Fruit fly (Drosophila melanogaster) whole organism, embryonic: ENCODE measurements around the gene fzo.
A peak's percentile ranks its signal among the peaks of the same experiment; 100 is the strongest.

Experiments
- Ada2b ChIP-seq: fragments of 200-800 bp; sonication (Bioruptor generic); IDR thresholded peaks from 2 replicates; pipeline ENCODE4 v1.3.6; 2022; ENCODE audit warnings: missing biosample characterization, missing genetic modification characterization
- Adf1 ChIP-seq: fragments of 200-800 bp; sonication (Bioruptor generic); IDR thresholded peaks from 2 replicates; pipeline ENCODE4 v1.3.6; 2022; ENCODE audit warnings: missing biosample characterization, missing genetic modification characterization
- Atf6 ChIP-seq: fragments of 200-800 bp; sonication (Bioruptor generic); IDR thresholded peaks from 2 replicates; pipeline ENCODE4 v1.3.6; 2022; ENCODE audit warnings: missing biosample characterization, missing genetic modification characterization
- Bteb2 ChIP-seq: fragments of 200-800 bp; sonication (Bioruptor generic); optimal IDR thresholded peaks from 2 replicates; lab custom pipeline; 2016; ENCODE audit warnings: missing biosample characterization, missing genetic modification characterization
- CG10147 ChIP-seq: fragments of 200-800 bp; sonication (Bioruptor generic); optimal IDR thresholded peaks from 2 replicates; lab custom pipeline; 2019; ENCODE audit warnings: missing biosample characterization, mild to moderate bottlenecking, missing genetic modification characterization, moderate library complexity
- CG10267 ChIP-seq: fragments of 200-800 bp; sonication (Bioruptor generic); optimal IDR thresholded peaks from 2 replicates; lab custom pipeline; 2018; ENCODE audit warnings: missing biosample characterization, mild to moderate bottlenecking, missing genetic modification characterization, moderate library complexity
- CG11093 ChIP-seq: fragments of 200-800 bp; sonication (Bioruptor generic); IDR thresholded peaks from 3 replicates; pipeline ENCODE4 v1.3.6; 2022; ENCODE audit warnings: missing biosample characterization, missing genetic modification characterization
- CG16863 ChIP-seq: fragments of 200-800 bp; sonication (Bioruptor generic); optimal IDR thresholded peaks from 3 replicates; lab custom pipeline; 2016; ENCODE audit warnings: missing biosample characterization, missing genetic modification characterization
- CG17612 ChIP-seq: fragments of 200-800 bp; sonication (Bioruptor generic); IDR thresholded peaks from 2 replicates; pipeline ENCODE4 v1.3.6; 2022; ENCODE audit warnings: missing biosample characterization, missing genetic modification characterization
- CG17912 ChIP-seq: fragments of 200-800 bp; sonication (Bioruptor generic); optimal IDR thresholded peaks from 2 replicates; lab custom pipeline; 2018; ENCODE audit warnings: missing biosample characterization, mild to moderate bottlenecking, missing genetic modification characterization
- CG18262 ChIP-seq: fragments of 200-800 bp; optimal IDR thresholded peaks from 3 replicates; lab custom pipeline; 2019; ENCODE audit warnings: missing biosample characterization, mild to moderate bottlenecking, missing genetic modification characterization, moderate library complexity
- CG2678 ChIP-seq: fragments of 200-800 bp; sonication (Bioruptor generic); optimal IDR thresholded peaks from 3 replicates; lab custom pipeline; 2019; ENCODE audit warnings: missing biosample characterization, mild to moderate bottlenecking, missing genetic modification characterization, moderate library complexity
- CG2875 ChIP-seq: fragments of 200-800 bp; sonication (Bioruptor generic); optimal IDR thresholded peaks from 2 replicates; lab custom pipeline; 2017; ENCODE audit warnings: missing biosample characterization, mild to moderate bottlenecking, missing genetic modification characterization, missing genetic modification reagents
- CG34224 ChIP-seq: fragments of 200-800 bp; sonication (Bioruptor generic); IDR thresholded peaks from 3 replicates; pipeline ENCODE4 v1.3.6; 2022; ENCODE audit warnings: missing biosample characterization, missing genetic modification characterization; ENCODE audit not compliant: partially characterized antibody
- CG4360 ChIP-seq: fragments of 200-800 bp; sonication (Bioruptor generic); IDR thresholded peaks from 2 replicates; pipeline ENCODE4 v1.3.6; 2022; ENCODE audit warnings: missing biosample characterization, missing genetic modification characterization
- CG4617 ChIP-seq: fragments of 200-800 bp; sonication (Bioruptor generic); optimal IDR thresholded peaks from 3 replicates; lab custom pipeline; 2016; ENCODE audit warnings: missing biosample characterization, missing genetic modification characterization, borderline replicate concordance
- CG7357 ChIP-seq: fragments of 200-800 bp; sonication (Bioruptor generic); IDR thresholded peaks from 3 replicates; pipeline ENCODE4 v1.3.6; 2022; ENCODE audit warnings: missing biosample characterization, missing genetic modification characterization
- CG7372 ChIP-seq: fragments of 200-800 bp; sonication (Bioruptor generic); IDR thresholded peaks from 2 replicates; pipeline ENCODE4 v1.3.6; 2022; ENCODE audit warnings: missing biosample characterization, missing genetic modification characterization
- CG7786 ChIP-seq: fragments of 200-800 bp; sonication (Bioruptor generic); optimal IDR thresholded peaks from 2 replicates; lab custom pipeline; 2016; ENCODE audit warnings: missing biosample characterization, missing genetic modification characterization
- CrebB ChIP-seq: fragments of 200-800 bp; sonication (Bioruptor generic); optimal IDR thresholded peaks from 3 replicates; lab custom pipeline; 2018; ENCODE audit warnings: missing biosample characterization, mild to moderate bottlenecking, missing genetic modification characterization
- Dad ChIP-seq: fragments of 200-800 bp; sonication (Bioruptor generic); optimal IDR thresholded peaks from 3 replicates; lab custom pipeline; 2016; ENCODE audit warnings: missing biosample characterization, missing genetic modification characterization
- Doc3 ChIP-seq: fragments of 200-800 bp; sonication (Bioruptor generic); IDR thresholded peaks from 3 replicates; pipeline ENCODE4 v1.3.6; 2022; ENCODE audit warnings: missing biosample characterization, missing genetic modification characterization; ENCODE audit not compliant: partially characterized antibody
- Eip74EF ChIP-seq, 2 experiments: fragments of 200-800 bp in 1 of 2; fragments of >200 bp in 1 of 2; sonication (Bioruptor generic) in 1 of 2; optimal IDR thresholded peaks; 2 replicates each; lab custom pipeline; 2017 to 2019; ENCODE audit warnings: missing biosample characterization in 2 of 2, missing genetic modification characterization in 2 of 2, mild to moderate bottlenecking in 1 of 2, moderate library complexity in 1 of 2
- GATAe ChIP-seq: fragments of 200-800 bp; sonication (Bioruptor generic); conservative IDR thresholded peaks from 2 replicates; pipeline ENCODE4 v1.3.6; 2022; ENCODE audit warnings: missing biosample characterization, missing genetic modification characterization
- HLH4C ChIP-seq: fragments of 200-800 bp; sonication (Bioruptor generic); IDR thresholded peaks from 3 replicates; pipeline ENCODE4 v1.3.6; 2022; ENCODE audit warnings: missing biosample characterization, missing genetic modification characterization; ENCODE audit not compliant: partially characterized antibody
- Hr3 ChIP-seq: fragments of 200-800 bp; sonication (Bioruptor generic); optimal IDR thresholded peaks from 3 replicates; lab custom pipeline; 2016; ENCODE audit warnings: missing biosample characterization, missing genetic modification characterization
- Hr39 ChIP-seq: fragments of >200 bp; optimal IDR thresholded peaks from 2 replicates; lab custom pipeline; 2017
- Hsf ChIP-seq: fragments of 200-800 bp; sonication (Bioruptor generic); optimal IDR thresholded peaks from 3 replicates; lab custom pipeline; 2016; ENCODE audit warnings: missing biosample characterization, missing genetic modification characterization
- NC2β ChIP-seq: fragments of 200-800 bp; sonication (Bioruptor generic); optimal IDR thresholded peaks from 2 replicates; lab custom pipeline; 2016; ENCODE audit warnings: missing biosample characterization, missing genetic modification characterization
- NFAT ChIP-seq: fragments of 200-800 bp; sonication (Bioruptor generic); IDR thresholded peaks from 2 replicates; pipeline ENCODE4 v1.3.6; 2022; ENCODE audit warnings: missing biosample characterization, missing genetic modification characterization
- Nf-YA ChIP-seq: fragments of 200-800 bp; sonication (Bioruptor generic); IDR thresholded peaks from 2 replicates; pipeline ENCODE4 v1.3.6; 2022; ENCODE audit warnings: missing biosample characterization, missing genetic modification characterization
- Spps ChIP-seq: fragments of 200-800 bp; sonication (Bioruptor generic); optimal IDR thresholded peaks from 2 replicates; lab custom pipeline; 2018; ENCODE audit warnings: missing biosample characterization, mild to moderate bottlenecking, missing genetic modification characterization
- bbx ChIP-seq: fragments of 200-800 bp; sonication (Bioruptor generic); IDR thresholded peaks from 2 replicates; pipeline ENCODE4 v1.3.6; 2022; ENCODE audit warnings: missing biosample characterization, missing genetic modification characterization; ENCODE audit not compliant: partially characterized antibody
- bowl ChIP-seq: fragments of 200-800 bp; sonication (Bioruptor generic); IDR thresholded peaks from 2 replicates; pipeline ENCODE4 v1.3.6; 2022; ENCODE audit warnings: missing biosample characterization, missing genetic modification characterization
- cad ChIP-seq: fragments of >200 bp; optimal IDR thresholded peaks from 2 replicates; lab custom pipeline; 2017; ENCODE audit warnings: missing biosample characterization, missing genetic modification characterization
- esg ChIP-seq: fragments of 200-800 bp; sonication (Bioruptor generic); conservative IDR thresholded peaks from 2 replicates; pipeline ENCODE4 v1.3.6; 2022; ENCODE audit warnings: missing biosample characterization, missing genetic modification characterization
- eve ChIP-seq, 2 experiments: fragments of >200 bp; optimal IDR thresholded peaks; 2 replicates each; lab custom pipeline; 2017; ENCODE audit warnings: missing biosample characterization in 2 of 2, missing genetic modification characterization in 2 of 2
- fd64A ChIP-seq: fragments of 200-800 bp; sonication (Bioruptor generic); optimal IDR thresholded peaks from 3 replicates; lab custom pipeline; 2018; ENCODE audit warnings: missing biosample characterization, mild to moderate bottlenecking, missing genetic modification characterization
- hkb ChIP-seq, 2 experiments: fragments of 200-800 bp in 1 of 2; fragments of >200 bp in 1 of 2; sonication (Bioruptor generic) in 1 of 2; IDR thresholded peaks in 1 of 2; optimal IDR thresholded peaks in 1 of 2; 2 replicates each; pipeline versions ENCODE4 v1.3.6 to Lab custom; 2017 to 2022; ENCODE audit warnings: missing biosample characterization in 1 of 2, missing genetic modification characterization in 1 of 2
- ken ChIP-seq: fragments of 200-800 bp; sonication (Bioruptor generic); IDR thresholded peaks from 3 replicates; pipeline ENCODE4 v1.3.6; 2022; ENCODE audit warnings: missing biosample characterization, missing genetic modification characterization
- mld ChIP-seq: fragments of 200-800 bp; sonication (Bioruptor generic); IDR thresholded peaks from 3 replicates; pipeline ENCODE4 v1.3.6; 2022; ENCODE audit warnings: missing biosample characterization, missing genetic modification characterization; ENCODE audit not compliant: partially characterized antibody
- nerfin-2 ChIP-seq: fragments of 200-800 bp; sonication (Bioruptor generic); IDR thresholded peaks from 2 replicates; pipeline ENCODE4 v1.3.6; 2022; ENCODE audit warnings: missing biosample characterization, missing genetic modification characterization; ENCODE audit not compliant: partially characterized antibody
- onecut ChIP-seq: fragments of 200-800 bp; sonication (Bioruptor generic); IDR thresholded peaks from 2 replicates; pipeline ENCODE4 v1.3.6; 2022; ENCODE audit warnings: missing biosample characterization, missing genetic modification characterization
- pho ChIP-seq: fragments of 200-800 bp; sonication (Bioruptor generic); optimal IDR thresholded peaks from 2 replicates; lab custom pipeline; 2016; ENCODE audit warnings: missing biosample characterization, missing genetic modification characterization
- pzg ChIP-seq: fragments of 200-800 bp; sonication (Bioruptor generic); optimal IDR thresholded peaks from 3 replicates; lab custom pipeline; 2018; ENCODE audit warnings: missing biosample characterization, mild to moderate bottlenecking, missing genetic modification characterization, moderate library complexity
- sisA ChIP-seq: fragments of 200-800 bp; sonication (Bioruptor generic); IDR thresholded peaks from 2 replicates; pipeline ENCODE4 v1.3.6; 2022; ENCODE audit warnings: missing biosample characterization, missing genetic modification characterization
- tgo ChIP-seq: fragments of 200-800 bp; sonication (Bioruptor generic); IDR thresholded peaks from 3 replicates; pipeline ENCODE4 v1.3.6; 2022; ENCODE audit warnings: missing biosample characterization, missing genetic modification characterization
- tll ChIP-seq, 2 experiments: fragments of 200-800 bp in 1 of 2; fragments of >200 bp in 1 of 2; sonication (Bioruptor generic) in 1 of 2; optimal IDR thresholded peaks; 2 replicates each; lab custom pipeline; 2017 to 2019; ENCODE audit warnings: missing biosample characterization in 2 of 2, missing genetic modification characterization in 2 of 2, mild to moderate bottlenecking in 1 of 2, moderate library complexity in 1 of 2
- unpg ChIP-seq: fragments of 200-800 bp; sonication (Bioruptor generic); optimal IDR thresholded peaks from 3 replicates; lab custom pipeline; 2018; ENCODE audit warnings: missing biosample characterization, mild to moderate bottlenecking, missing genetic modification characterization, moderate library complexity
- usp ChIP-seq: fragments of >200 bp; optimal IDR thresholded peaks from 2 replicates; lab custom pipeline; 2017; ENCODE audit warnings: missing biosample characterization, missing genetic modification characterization
- wek ChIP-seq: fragments of 200-800 bp; sonication (Bioruptor generic); optimal IDR thresholded peaks from 3 replicates; lab custom pipeline; 2018; ENCODE audit warnings: missing biosample characterization, mild to moderate bottlenecking, missing genetic modification characterization, moderate library complexity

The fzo gene

DNA sequence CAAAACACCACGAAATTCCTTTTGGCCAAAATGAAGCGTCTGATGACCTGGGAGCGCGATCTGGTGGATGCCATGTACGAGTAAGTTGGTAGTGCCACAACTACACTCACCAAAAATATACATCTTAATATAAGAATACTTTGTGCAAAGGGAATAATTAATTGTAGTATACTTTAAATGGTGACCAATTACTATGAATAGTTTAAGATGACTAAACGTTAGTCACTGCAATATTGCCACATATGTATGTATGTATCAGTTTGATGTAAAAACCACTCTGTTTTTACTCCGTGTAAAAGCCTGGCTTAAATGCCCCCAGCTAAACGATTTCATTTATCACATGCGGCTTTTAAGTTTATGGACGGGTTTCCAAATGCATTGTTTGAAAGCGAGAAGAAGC lies 29.1 kb downstream of the fzo start (continued):
- TF ChIP-seq Dad (GFP tag; lab: Kevin White, UChicago), result no peak
- no peak for TF ChIP-seq CG10147 (GFP tag; lab: Kevin White, UChicago)
- no peak for TF ChIP-seq hkb (optimal IDR thresholded peaks at IDR 0.05; lab: Kevin White, UChicago)
- TF ChIP-seq hkb (GFP tag; IDR thresholded peaks at IDR 0.05; lab: Robert Waterston, UW), result no peak
- TF ChIP-seq Atf6 (GFP tag; lab: Robert Waterston, UW), result no peak
- TF ChIP-seq cad, result no peak
- TF ChIP-seq CG4360 (GFP tag; lab: Robert Waterston, UW), result no peak
- no peak for TF ChIP-seq CG17612 (GFP tag; lab: Robert Waterston, UW)
- TF ChIP-seq HLH4C (GFP tag; lab: Robert Waterston, UW), result no peak
- TF ChIP-seq tgo, result no peak
- peak in 1 of 2 experiments; percentile 55 for TF ChIP-seq Eip74EF (GFP tag; optimal IDR thresholded peaks at IDR 0.05; lab: Kevin White, UChicago)
- no peak for TF ChIP-seq NC2β (GFP tag; lab: Kevin White, UChicago)
- peak in 1 of 2 experiments; percentile 51 for TF ChIP-seq eve (GFP tag; optimal IDR thresholded peaks at IDR 0.05; lab: Kevin White, UChicago)
- TF ChIP-seq pho (GFP tag; lab: Kevin White, UChicago), result no peak
- TF ChIP-seq tll (GFP tag; optimal IDR thresholded peaks at IDR 0.05; lab: Kevin White, UChicago), result no peak
- TF ChIP-seq CG4617 (GFP tag; lab: Kevin White, UChicago), result no peak
- TF ChIP-seq wek (GFP tag; lab: Kevin White, UChicago), result no peak
- no peak for TF ChIP-seq CG7372 (GFP tag; lab: Robert Waterston, UW)
- peak; percentile 2 for TF ChIP-seq CG18262 (tag; lab: Kevin White, UChicago)
- peak; percentile 31; the same call in 1 of the 2 replicates for TF ChIP-seq sisA (GFP tag; lab: Robert Waterston, UW)
- TF ChIP-seq Hsf (GFP tag; lab: Kevin White, UChicago), result no peak
- no peak for TF ChIP-seq pzg
- TF ChIP-seq bowl (GFP tag; lab: Robert Waterston, UW), result peak; percentile 55; the same call in 1 of the 2 replicates
- TF ChIP-seq Ada2b, result no peak
- no peak for TF ChIP-seq bbx
- no peak for TF ChIP-seq CG7786 (GFP tag; lab: Kevin White, UChicago)
- no peak for TF ChIP-seq Nf-YA (GFP tag; lab: Robert Waterston, UW)
- TF ChIP-seq CG17912 (GFP tag; lab: Kevin White, UChicago), result no peak
- peak; percentile 6 for TF ChIP-seq CrebB (tag; lab: Kevin White, UChicago)
- TF ChIP-seq NFAT (GFP tag; lab: Robert Waterston, UW), result no peak
- TF ChIP-seq fd64A, result no peak
- no peak for TF ChIP-seq nerfin-2 (GFP tag; lab: Robert Waterston, UW)
- TF ChIP-seq CG2678, result peak; percentile 64
- peak; percentile 10 for TF ChIP-seq CG16863
- TF ChIP-seq CG34224 (GFP tag; lab: Robert Waterston, UW), result no peak
- no peak for TF ChIP-seq CG7357
- peak; percentile 56 for TF ChIP-seq unpg (GFP tag; lab: Kevin White, UChicago)
- TF ChIP-seq CG2875 (GFP tag; lab: Kevin White, UChicago), result peak; percentile 46
- TF ChIP-seq Bteb2 (GFP tag; lab: Kevin White, UChicago), result no peak
- peak; percentile 59 for TF ChIP-seq onecut
- no peak for TF ChIP-seq Doc3 (GFP tag; lab: Robert Waterston, UW)
- TF ChIP-seq GATAe, result no peak
- no peak for TF ChIP-seq Adf1
- no peak for TF ChIP-seq mld
- no peak for TF ChIP-seq ken (GFP tag; lab: Robert Waterston, UW)
- TF ChIP-seq usp (GFP tag; lab: Kevin White, UChicago), result no peak
- TF ChIP-seq Hr39, result no peak
- peak; percentile 37 for TF ChIP-seq Hr3 (GFP tag; lab: Kevin White, UChicago)
- TF ChIP-seq CG11093 (GFP tag; lab: Robert Waterston, UW), result no peak
- TF ChIP-seq Spps, result no peak
- no peak for TF ChIP-seq CG10267 (tag; lab: Kevin White, UChicago)
- TF ChIP-seq esg (GFP tag; lab: Robert Waterston, UW), result peak; percentile 56
